Fruit fly (Drosophila melanogaster) whole organism, wandering third instar larva: ENCODE results near the gene CG8301.
A peak's percentile ranks its signal among the peaks of the same experiment; 100 is the strongest.

Experiments
- Abd-B ChIP-seq: fragments of >200 bp; optimal IDR thresholded peaks from 2 replicates; lab custom pipeline; 2017; ENCODE audit warnings: missing biosample characterization, missing genetic modification characterization
- CG32264 ChIP-seq: fragments of 200-800 bp; sonication (Bioruptor generic); optimal IDR thresholded peaks from 2 replicates; lab custom pipeline; 2016; ENCODE audit warnings: missing biosample characterization, missing genetic modification characterization
- CG9705 ChIP-seq: fragments of 200-800 bp; sonication (Bioruptor generic); optimal IDR thresholded peaks from 2 replicates; lab custom pipeline; 2018; ENCODE audit warnings: missing biosample characterization, mild to moderate bottlenecking, missing genetic modification characterization
- CrebA ChIP-seq: fragments of 200-800 bp; sonication (Bioruptor generic); optimal IDR thresholded peaks from 2 replicates; lab custom pipeline; 2016; ENCODE audit warnings: missing biosample characterization, mild to moderate bottlenecking, missing genetic modification characterization, borderline replicate concordance
- Dfd ChIP-seq: fragments of >200 bp; optimal IDR thresholded peaks from 2 replicates; lab custom pipeline; 2017; ENCODE audit warnings: missing biosample characterization, missing genetic modification characterization
- Dif ChIP-seq: fragments of 200-275, 200-300 bp; sonication (Bioruptor generic); optimal IDR thresholded peaks from 2 replicates; lab custom pipeline; 2018; ENCODE audit warnings: missing biosample characterization, missing genetic modification characterization; ENCODE audit not compliant: partially characterized antibody
- GATAd ChIP-seq: sonication (Bioruptor generic); optimal IDR thresholded peaks from 2 replicates; lab custom pipeline; 2016; ENCODE audit warnings: missing biosample characterization, missing genetic modification characterization
- HLH106 ChIP-seq: fragments of 200-800 bp; optimal IDR thresholded peaks from 3 replicates; lab custom pipeline; 2019; ENCODE audit warnings: missing biosample characterization, mild to moderate bottlenecking, missing genetic modification characterization, moderate library complexity
- Hnf4 ChIP-seq: fragments of 200-800 bp; sonication (Bioruptor generic); optimal IDR thresholded peaks from 2 replicates; lab custom pipeline; 2016; ENCODE audit warnings: missing biosample characterization, mild to moderate bottlenecking, missing genetic modification characterization
- Hr78 ChIP-seq: fragments of >200 bp; optimal IDR thresholded peaks from 2 replicates; lab custom pipeline; 2017; ENCODE audit warnings: missing biosample characterization, missing genetic modification characterization
- Hr83 ChIP-seq: fragments of 200-300 bp; sonication (Bioruptor generic); optimal IDR thresholded peaks from 2 replicates; lab custom pipeline; 2016; ENCODE audit warnings: missing biosample characterization, mild to moderate bottlenecking, missing genetic modification characterization, moderate library complexity; ENCODE audit not compliant: poor library complexity, severe bottlenecking
- Jra ChIP-seq: sonication (Bioruptor generic); optimal IDR thresholded peaks from 2 replicates; lab custom pipeline; 2016; ENCODE audit warnings: missing biosample characterization, missing genetic modification characterization
- Mio ChIP-seq: sonication (Bioruptor generic); optimal IDR thresholded peaks from 2 replicates; lab custom pipeline; 2016; ENCODE audit warnings: missing biosample characterization, missing genetic modification characterization
- N ChIP-seq: fragments of >200 bp; optimal IDR thresholded peaks from 2 replicates; lab custom pipeline; 2018; ENCODE audit warnings: missing biosample characterization, missing external identifiers, missing genetic modification characterization
- OdsH ChIP-seq: fragments of 200-800 bp; sonication (Bioruptor generic); optimal IDR thresholded peaks from 2 replicates; lab custom pipeline; 2016; ENCODE audit warnings: missing biosample characterization, mild to moderate bottlenecking, missing genetic modification characterization
- Rel ChIP-seq, 2 experiments: fragments of 200-800 bp; sonication (Bioruptor generic) in 1 of 2; optimal IDR thresholded peaks; 2 replicates in 1 of 2; 3 replicates in 1 of 2; lab custom pipeline; 2016 to 2019; ENCODE audit warnings: mild to moderate bottlenecking in 2 of 2, missing biosample characterization in 2 of 2, missing genetic modification characterization in 2 of 2, moderate library complexity in 1 of 2
- Sp1 ChIP-seq: fragments of 200-800 bp; sonication (Bioruptor generic); optimal IDR thresholded peaks from 3 replicates; lab custom pipeline; 2019; ENCODE audit warnings: missing biosample characterization, mild to moderate bottlenecking, missing genetic modification characterization, moderate library complexity
- Vsx2 ChIP-seq: fragments of 200-300, 225-300 bp; sonication (Bioruptor generic); optimal IDR thresholded peaks from 2 replicates; lab custom pipeline; 2018; ENCODE audit warnings: missing biosample characterization, missing genetic modification characterization; ENCODE audit not compliant: partially characterized antibody
- br ChIP-seq: fragments of 200-800 bp; sonication (Bioruptor generic); optimal IDR thresholded peaks from 2 replicates; lab custom pipeline; 2016; ENCODE audit warnings: missing biosample characterization, missing genetic modification characterization
- brk ChIP-seq: fragments of 200-800 bp; sonication (Bioruptor generic); optimal IDR thresholded peaks from 2 replicates; lab custom pipeline; 2016; ENCODE audit warnings: missing biosample characterization, mild to moderate bottlenecking, missing genetic modification characterization
- dl ChIP-seq, 2 experiments: fragments of 175-275, 200-275 bp in 1 of 2; fragments of 200-275 bp in 1 of 2; sonication (Bioruptor generic); optimal IDR thresholded peaks; lab custom pipeline; 2018; ENCODE audit warnings: mild to moderate bottlenecking in 2 of 2, missing biosample characterization in 2 of 2, missing genetic modification characterization in 2 of 2, moderate library complexity in 2 of 2; ENCODE audit not compliant: partially characterized antibody in 2 of 2, insufficient read depth in 1 of 2
- dmrt93B ChIP-seq: fragments of 200-800 bp; sonication (Bioruptor generic); optimal IDR thresholded peaks from 2 replicates; lab custom pipeline; 2018; ENCODE audit warnings: missing biosample characterization, mild to moderate bottlenecking, missing genetic modification characterization
- dsf ChIP-seq: sonication (Bioruptor generic); optimal IDR thresholded peaks from 2 replicates; lab custom pipeline; 2016; ENCODE audit warnings: missing biosample characterization, missing genetic modification characterization, borderline replicate concordance
- ey ChIP-seq: fragments of 200-800 bp; sonication (Bioruptor generic); optimal IDR thresholded peaks from 2 replicates; lab custom pipeline; 2016; ENCODE audit warnings: missing biosample characterization, missing genetic modification characterization
- foxo ChIP-seq, 2 experiments: fragments of 200-800 bp; sonication (Bioruptor generic); optimal IDR thresholded peaks; 2 replicates in 1 of 2; 3 replicates in 1 of 2; lab custom pipeline; 2016 to 2017; ENCODE audit warnings: missing biosample characterization in 2 of 2, missing genetic modification characterization in 2 of 2
- fru ChIP-seq: fragments of 200-800 bp; sonication (Bioruptor generic); optimal IDR thresholded peaks from 3 replicates; lab custom pipeline; 2016; ENCODE audit warnings: missing biosample characterization, mild to moderate bottlenecking, missing genetic modification characterization
- h ChIP-seq: fragments of 200-800 bp; sonication (Bioruptor generic); optimal IDR thresholded peaks from 3 replicates; lab custom pipeline; 2016; ENCODE audit warnings: missing biosample characterization, mild to moderate bottlenecking, missing genetic modification characterization
- jim ChIP-seq: fragments of 175-275, 200-325 bp; sonication (Bioruptor generic); optimal IDR thresholded peaks from 2 replicates; lab custom pipeline; 2016; ENCODE audit warnings: missing biosample characterization, mild to moderate bottlenecking, missing genetic modification characterization
- lola ChIP-seq: fragments of >200 bp; optimal IDR thresholded peaks from 2 replicates; lab custom pipeline; 2017; ENCODE audit warnings: missing biosample characterization, missing genetic modification characterization
- pan ChIP-seq: fragments of >200 bp; optimal IDR thresholded peaks from 2 replicates; lab custom pipeline; 2017
- rgr ChIP-seq: fragments of 200-800 bp; sonication (Bioruptor generic); optimal IDR thresholded peaks from 3 replicates; lab custom pipeline; 2016; ENCODE audit warnings: missing biosample characterization, mild to moderate bottlenecking, missing genetic modification characterization
- sage ChIP-seq: fragments of 200-800 bp; sonication (Bioruptor generic); optimal IDR thresholded peaks from 2 replicates; lab custom pipeline; 2016; ENCODE audit warnings: missing biosample characterization, mild to moderate bottlenecking, missing genetic modification characterization
- sv ChIP-seq: fragments of 200-800 bp; sonication (Bioruptor generic); optimal IDR thresholded peaks from 3 replicates; lab custom pipeline; 2016; ENCODE audit warnings: missing biosample characterization, missing genetic modification characterization
- tai ChIP-seq: sonication (Bioruptor generic); optimal IDR thresholded peaks from 2 replicates; lab custom pipeline; 2016; ENCODE audit warnings: missing biosample characterization, missing genetic modification characterization
- usp ChIP-seq: fragments of >200 bp; optimal IDR thresholded peaks from 2 replicates; lab custom pipeline; 2017; ENCODE audit warnings: missing biosample characterization, missing genetic modification characterization
- woc ChIP-seq: sonication (Bioruptor generic); optimal IDR thresholded peaks from 2 replicates; lab custom pipeline; 2016; ENCODE audit warnings: missing biosample characterization, mild to moderate bottlenecking, missing genetic modification characterization

The CG8301 gene

dm6 chr3R:9543495-9544180, 37.5 kb upstream of the CG8301 start:
- peak; percentile 29 for TF ChIP-seq N (GFP tag; lab: Kevin White, UChicago)
- TF ChIP-seq lola (GFP tag; lab: Kevin White, UChicago), result no peak
- TF ChIP-seq h (GFP tag; lab: Kevin White, UChicago), result no peak
- no peak for TF ChIP-seq HLH106 (tag; lab: Kevin White, UChicago)
- no peak for TF ChIP-seq Dif
- TF ChIP-seq pan (lab: Kevin White, UChicago), result no peak
- no peak for TF ChIP-seq Abd-B (GFP tag; lab: Kevin White, UChicago)

dm6 chr3R:9546808-9547381, 34.2 kb upstream of the CG8301 start:
- TF ChIP-seq Dfd, result peak; percentile 82
- TF ChIP-seq tai (GFP tag; lab: Kevin White, UChicago), result no peak
- TF ChIP-seq, all 38 proteins: peak for 1

- TF ChIP-seq OdsH (GFP tag; lab: Kevin White, UChicago), result no peak
- TF ChIP-seq Abd-B (GFP tag; lab: Kevin White, UChicago), result no peak
- no peak for TF ChIP-seq dmrt93B (GFP tag; lab: Kevin White, UChicago)
- TF ChIP-seq Hnf4, result no peak
- no peak for TF ChIP-seq foxo (GFP tag; optimal IDR thresholded peaks at IDR 0.05; lab: Kevin White, UChicago)
- no peak for TF ChIP-seq lola (GFP tag; lab: Kevin White, UChicago)
- TF ChIP-seq dsf, result no peak
- TF ChIP-seq jim, result no peak
- TF ChIP-seq sage (GFP tag; lab: Kevin White, UChicago), result no peak
- TF ChIP-seq CrebA, result no peak
- no peak for TF ChIP-seq Hr83 (GFP tag; lab: Kevin White, UChicago)
- TF ChIP-seq brk, result no peak
- TF ChIP-seq br (GFP tag; lab: Kevin White, UChicago), result no peak
- TF ChIP-seq usp (GFP tag; lab: Kevin White, UChicago), result no peak
- no peak for TF ChIP-seq HLH106 (tag; lab: Kevin White, UChicago)
- TF ChIP-seq CG9705 (GFP tag; lab: Kevin White, UChicago), result no peak
- TF ChIP-seq woc, result no peak
- no peak for TF ChIP-seq N (GFP tag; lab: Kevin White, UChicago)
- no peak for TF ChIP-seq pan (lab: Kevin White, UChicago)
- TF ChIP-seq GATAd (GFP tag; lab: Kevin White, UChicago), result no peak
These were observed 32.3 kb upstream of the CG8301 start for dm6 chr3R:9548769-9549168.

dm6 chr3R:9550265-9551012, 30.7 kb upstream of the CG8301 start:
- no peak for TF ChIP-seq Abd-B (GFP tag; lab: Kevin White, UChicago)
- TF ChIP-seq ey (GFP tag; lab: Kevin White, UChicago), result no peak
- TF ChIP-seq br (GFP tag; lab: Kevin White, UChicago), result peak; percentile 26
- no peak for TF ChIP-seq fru (GFP tag; lab: Kevin White, UChicago)
- TF ChIP-seq sage (GFP tag; lab: Kevin White, UChicago), result peak; percentile 66
- TF ChIP-seq dmrt93B (GFP tag; lab: Kevin White, UChicago), result no peak
- TF ChIP-seq OdsH (GFP tag; lab: Kevin White, UChicago), result peak; percentile 23
- TF ChIP-seq Jra, result peak; percentile 31
- peak; percentile 99 for TF ChIP-seq dl (GFP tag; optimal IDR thresholded peaks at IDR 0.05; lab: Kevin White, UChicago; ENCODE audit: insufficient read depth in 1 of 2, partially characterized antibody in 2 of 2)
- no peak for TF ChIP-seq Mio (GFP tag; lab: Kevin White, UChicago)
- peak; percentile 24 for TF ChIP-seq brk
- no peak for TF ChIP-seq pan (lab: Kevin White, UChicago)
- TF ChIP-seq dsf, result no peak
- no peak for TF ChIP-seq foxo (GFP tag; optimal IDR thresholded peaks at IDR 0.05; lab: Kevin White, UChicago)
- peak; percentile 16 for TF ChIP-seq CG32264 (GFP tag; lab: Kevin White, UChicago)
- TF ChIP-seq Dfd, result no peak
- TF ChIP-seq lola (GFP tag; lab: Kevin White, UChicago), result no peak
- peak; percentile 10 for TF ChIP-seq rgr (GFP tag; lab: Kevin White, UChicago)
- TF ChIP-seq jim, result no peak
- TF ChIP-seq h (GFP tag; lab: Kevin White, UChicago), result peak; percentile 30
- no peak for TF ChIP-seq usp (GFP tag; lab: Kevin White, UChicago)
- TF ChIP-seq HLH106 (tag; lab: Kevin White, UChicago), result no peak
- TF ChIP-seq sv (GFP tag; lab: Kevin White, UChicago), result no peak
- no peak for TF ChIP-seq Sp1 (GFP tag; lab: Kevin White, UChicago)
- no peak for TF ChIP-seq CrebA
- TF ChIP-seq woc, result no peak
- peak; percentile 70 for TF ChIP-seq Hnf4
- TF ChIP-seq CG9705 (GFP tag; lab: Kevin White, UChicago), result no peak
- TF ChIP-seq tai (GFP tag; lab: Kevin White, UChicago), result no peak
- TF ChIP-seq GATAd (GFP tag; lab: Kevin White, UChicago), result no peak
- peak; percentile 56 for TF ChIP-seq N (GFP tag; lab: Kevin White, UChicago)
- TF ChIP-seq Rel (GFP tag; optimal IDR thresholded peaks at IDR 0.05; lab: Kevin White, UChicago), result peak; percentile 64
- no peak for TF ChIP-seq Rel (tag; optimal IDR thresholded peaks at IDR 0.05; lab: Kevin White, UChicago)
- peak; percentile 98 for TF ChIP-seq Vsx2 (GFP tag; lab: Kevin White, UChicago)
- no peak for TF ChIP-seq Hr78 (GFP tag; lab: Kevin White, UChicago)
